Fruit fly (Drosophila melanogaster): ENCODE results near the gene CG42507.

dm6 chr3L:14712799-14713198 lies 45.0 kb downstream of the CG42507 start:
- TF ChIP-seq CTCF (optimal IDR thresholded peaks at IDR 0.05) = no peak
- no peak for TF ChIP-seq CG8478 (optimal IDR thresholded peaks at IDR 0.05)

Data from S2 (cell line).